Worm (Caenorhabditis elegans) whole organism, L2 larva: ENCODE results near the gene C29E4.11.

Experiments
- elt-1 ChIP-seq: fragments of 150-350 bp; optimal IDR thresholded peaks from 2 replicates; lab custom pipeline; 2014; ENCODE audit warnings: missing biosample characterization, missing genetic modification characterization
- lin-13 ChIP-seq: fragments of 150-350 bp; optimal IDR thresholded peaks from 2 replicates; lab custom pipeline; 2014; ENCODE audit warnings: missing biosample characterization, missing genetic modification reagents, missing genetic modification characterization
- zag-1 ChIP-seq: fragments of 150-350 bp; optimal IDR thresholded peaks from 2 replicates; lab custom pipeline; 2014; ENCODE audit warnings: missing biosample characterization, missing genetic modification characterization

- TF ChIP-seq lin-13 (GFP tag; lab: Kevin White, UChicago) (no peak), zag-1 (tag; lab: Kevin White, UChicago) (no peak), elt-1 (tag; lab: Kevin White, UChicago) (no peak)
Measured at ce11 chrIII:7979659-7980058, 21.7 kb upstream of the C29E4.11 start, which contains the start of gene clp-1.
